Fruit fly (Drosophila melanogaster): ENCODE data around the gene CG11699.

- TF ChIP-seq toe (GFP tag; optimal IDR thresholded peaks at IDR 0.05) (no peak), Mnt (GFP tag; optimal IDR thresholded peaks at IDR 0.05) (no peak), CG14711 (tag; optimal IDR thresholded peaks at IDR 0.05) (no peak), CG1620 (GFP tag; optimal IDR thresholded peaks at IDR 0.05) (no peak), cic (GFP tag; optimal IDR thresholded peaks at IDR 0.05) (no peak), Clk (GFP tag; optimal IDR thresholded peaks at IDR 0.05) (no peak), CG33017 (tag; optimal IDR thresholded peaks at IDR 0.05) (no peak)
Measured at dm6 chrX:11523921-11524320, 46.5 kb upstream of the CG11699 start.

Measured in whole organism, adult.